Worm (Caenorhabditis elegans) whole organism, midembryonic: ENCODE results near the gene srbc-77.

Experiments used
- flt-1 ChIP-seq: fragments of 200-800 bp; sonication (Bioruptor generic); IDR thresholded peaks from 2 replicates; pipeline ENCODE4 v1.3.6; 2022; ENCODE audit warnings: missing genetic modification characterization, missing compliant biosample characterization
- klf-2 ChIP-seq: fragments of 200-800 bp; sonication (Bioruptor generic); conservative IDR thresholded peaks from 2 replicates; pipeline ENCODE4 v1.3.6; 2022; ENCODE audit warnings: missing genetic modification reagents, missing genetic modification characterization, missing compliant biosample characterization
- ref-1 ChIP-seq: fragments of 200-800 bp; sonication (Bioruptor generic); conservative IDR thresholded peaks from 2 replicates; pipeline ENCODE4 v1.3.6; 2022; ENCODE audit warnings: missing genetic modification reagents, missing genetic modification characterization, missing compliant biosample characterization
- tab-1 ChIP-seq: fragments of 200-800 bp; sonication (Bioruptor generic); IDR thresholded peaks from 2 replicates; pipeline ENCODE4 v1.3.6; 2022; ENCODE audit warnings: missing genetic modification characterization, missing compliant biosample characterization
- ztf-29 ChIP-seq: fragments of 200-800 bp; sonication (Bioruptor generic); IDR thresholded peaks from 2 replicates; pipeline ENCODE4 v1.3.6; 2022; ENCODE audit warnings: missing genetic modification reagents, missing genetic modification characterization, missing compliant biosample characterization

ce11 chrV:15974836-15975235, 44.9 kb downstream of the srbc-77 start, which contains the start of gene sru-22:
- TF ChIP-seq ztf-29 (GFP tag; lab: Robert Waterston, UW) (no peak), ref-1 (GFP tag; lab: Robert Waterston, UW) (no peak), tab-1 (GFP tag; lab: Robert Waterston, UW) (no peak), klf-2 (GFP tag; lab: Robert Waterston, UW) (no peak), flt-1 (no peak)
